Fruit fly (Drosophila melanogaster) whole organism, larva: ENCODE measurements around the gene ND-B14.5A.
A peak's percentile ranks its signal among the peaks of the same experiment; 100 is the strongest.

ENCODE experiments used
- noc ChIP-seq: fragments of 200-800 bp; sonication (Bioruptor generic); optimal IDR thresholded peaks from 3 replicates; lab custom pipeline; 2019; ENCODE audit warnings: missing biosample characterization, mild to moderate bottlenecking, missing genetic modification characterization, moderate library complexity

Gene ND-B14.5A

dm6 chrX:2193158-2193557 is 20.8 kb downstream of the ND-B14.5A start:
- TF ChIP-seq noc: no peak

dm6 chrX:2193809-2194207 is 21.5 kb downstream of the ND-B14.5A start, which contains the start of gene CG14053:
TSS of gene CG14053 (minus strand) at chrX:2193909.
- no peak for TF ChIP-seq noc

dm6 chrX:2194208-2195094 is 22.1 kb downstream of the ND-B14.5A start:
- TF ChIP-seq noc: peak; percentile 49

dm6 chrX:2196086-2196732 is 23.9 kb downstream of the ND-B14.5A start:
- TF ChIP-seq noc: no peak

dm6 chrX:2197414-2198271 is 25.3 kb downstream of the ND-B14.5A start:
- no peak for TF ChIP-seq noc

dm6 chrX:2198272-2198571 is 25.9 kb downstream of the ND-B14.5A start:
- no peak for TF ChIP-seq noc

- TF ChIP-seq noc: peak; percentile 33
Observed at dm6 chrX:2199303-2199702, 27.0 kb downstream of the ND-B14.5A start.

- TF ChIP-seq noc: no peak
Observed at dm6 chrX:2203766-2204165, 31.4 kb downstream of the ND-B14.5A start, which contains the start of gene FarO. TSS of gene FarO (minus strand) at chrX:2203866.

dm6 chrX:2208641-2209241 is 36.4 kb downstream of the ND-B14.5A start:
- TF ChIP-seq noc: no peak

- TF ChIP-seq noc: no peak
Observed at dm6 chrX:2212327-2212820, 40.0 kb downstream of the ND-B14.5A start.

dm6 chrX:2213759-2214406 is 41.6 kb downstream of the ND-B14.5A start, which contains the start of gene SmydA-8:
TSS of gene SmydA-8 (minus strand) at chrX:2213809.
- TF ChIP-seq noc: no peak

- no peak for TF ChIP-seq noc
Observed at dm6 chrX:2218455-2218854, 46.1 kb downstream of the ND-B14.5A start.

dm6 chrX:2219246-2219645 is 46.9 kb downstream of the ND-B14.5A start:
- TF ChIP-seq noc: no peak

- no peak for TF ChIP-seq noc
Observed at dm6 chrX:2219899-2220298, 47.6 kb downstream of the ND-B14.5A start.

- no peak for TF ChIP-seq noc
Observed at dm6 chrX:2221598-2221997, 49.3 kb downstream of the ND-B14.5A start.
